Fruit fly (Drosophila melanogaster) whole organism, pupa: ENCODE data around the gene CG42853.

ENCODE experiments used
- CG14655 ChIP-seq: fragments of 200-800 bp; sonication (Bioruptor generic); optimal IDR thresholded peaks from 3 replicates; lab custom pipeline; 2017; ENCODE audit warnings: mild to moderate bottlenecking, missing biosample characterization, missing genetic modification reagents, missing genetic modification characterization
- CG17806 ChIP-seq: fragments of 200-800 bp; sonication (Bioruptor generic); optimal IDR thresholded peaks from 2 replicates; lab custom pipeline; 2018; ENCODE audit warnings: missing biosample characterization, mild to moderate bottlenecking, missing genetic modification characterization, moderate library complexity
- CG32121 ChIP-seq: fragments of 200-800 bp; sonication (Bioruptor generic); IDR thresholded peaks from 2 replicates; pipeline ENCODE4 v1.3.6; 2022; ENCODE audit warnings: missing biosample characterization, missing genetic modification characterization
- CG8159 ChIP-seq: fragments of 200-800 bp; sonication (Bioruptor generic); optimal IDR thresholded peaks from 3 replicates; lab custom pipeline; 2018; ENCODE audit warnings: missing biosample characterization, mild to moderate bottlenecking, missing genetic modification characterization, moderate library complexity
- CG8301 ChIP-seq: fragments of 200-800 bp; sonication (Bioruptor generic); optimal IDR thresholded peaks from 2 replicates; lab custom pipeline; 2018; ENCODE audit warnings: missing biosample characterization, mild to moderate bottlenecking, missing genetic modification characterization
- EcR ChIP-seq: fragments of 200-800 bp; sonication (Bioruptor generic); optimal IDR thresholded peaks from 3 replicates; lab custom pipeline; 2019; ENCODE audit warnings: missing biosample characterization, missing genetic modification characterization, mild to moderate bottlenecking, moderate library complexity, missing genetic modification reagents
- Ets98B ChIP-seq: fragments of 200-800 bp; sonication (Bioruptor generic); IDR thresholded peaks from 2 replicates; pipeline ENCODE4 v1.3.6; 2022; ENCODE audit warnings: missing biosample characterization, missing genetic modification characterization
- Pif1A ChIP-seq: fragments of 200-800 bp; sonication (Bioruptor generic); optimal IDR thresholded peaks from 3 replicates; lab custom pipeline; 2016; ENCODE audit warnings: missing biosample characterization, missing genetic modification characterization
- Pif1B ChIP-seq: fragments of 200-800 bp; sonication (Bioruptor generic); optimal IDR thresholded peaks from 3 replicates; lab custom pipeline; 2016; ENCODE audit warnings: missing biosample characterization, missing genetic modification characterization
- Snoo ChIP-seq: fragments of 200-800 bp; sonication (Bioruptor generic); optimal IDR thresholded peaks from 3 replicates; lab custom pipeline; 2017; ENCODE audit warnings: missing biosample characterization, mild to moderate bottlenecking, missing genetic modification characterization, inconsistent platforms
- fd96Ca ChIP-seq: fragments of 200-800 bp; sonication (Bioruptor generic); IDR thresholded peaks from 3 replicates; pipeline ENCODE4 v1.3.6; 2022; ENCODE audit warnings: missing biosample characterization, missing genetic modification characterization
- gl ChIP-seq: fragments of 200-800 bp; sonication (Bioruptor generic); optimal IDR thresholded peaks from 2 replicates; lab custom pipeline; 2018; ENCODE audit warnings: missing biosample characterization, mild to moderate bottlenecking, missing genetic modification characterization
- rn ChIP-seq: fragments of 200-800 bp; sonication (Bioruptor generic); IDR thresholded peaks from 2 replicates; pipeline ENCODE4 v1.3.6; 2022; ENCODE audit warnings: missing biosample characterization, missing genetic modification characterization

dm6 chr3L:18096726-18097125, 25.1 kb downstream of the CG42853 start:
- peak; percentile 37 for TF ChIP-seq CG17806 (tag; lab: Kevin White, UChicago)
- TF ChIP-seq Ets98B = no peak
- no peak for TF ChIP-seq fd96Ca (GFP tag; lab: Robert Waterston, UW)
- TF ChIP-seq Pif1B (GFP tag; lab: Kevin White, UChicago) = peak; percentile 20
- peak; percentile 84 for TF ChIP-seq CG8301 (tag; lab: Kevin White, UChicago)
- TF ChIP-seq rn = no peak
- peak; percentile 37 for TF ChIP-seq Pif1A (GFP tag; lab: Kevin White, UChicago)
- 0 out of 2 replicates have a peak, but pooled peaks have one; percentile 15 for TF ChIP-seq CG32121
- peak; percentile 89 for TF ChIP-seq CG14655 (GFP tag; lab: Kevin White, UChicago)
- TF ChIP-seq Snoo (tag; lab: Kevin White, UChicago) = no peak
- no peak for TF ChIP-seq EcR (GFP tag; lab: Kevin White, UChicago)
- TF ChIP-seq gl (tag; lab: Kevin White, UChicago) = no peak
- no peak for TF ChIP-seq CG8159
